Worm (Caenorhabditis elegans) whole organism, L1 larva: Measurements from ENCODE around the gene oig-8.

Experiments used
- C04F5.9 ChIP-seq: sonication (generic microtip); optimal IDR thresholded peaks from 2 replicates; lab custom pipeline; 2016; ENCODE audit warnings: missing genetic modification characterization, missing compliant biosample characterization
- C16A3.4 ChIP-seq: fragments of 150-350 bp; optimal IDR thresholded peaks from 2 replicates; lab custom pipeline; 2014; ENCODE audit warnings: missing biosample characterization, missing genetic modification characterization
- F16B12.6 ChIP-seq: fragments of 150-350 bp; optimal IDR thresholded peaks from 2 replicates; lab custom pipeline; 2014; ENCODE audit warnings: missing biosample characterization, missing genetic modification characterization
- Y116A8C.19 ChIP-seq: sonication (generic microtip); optimal IDR thresholded peaks from 2 replicates; lab custom pipeline; 2016; ENCODE audit warnings: missing compliant biosample characterization, missing genetic modification characterization, borderline replicate concordance
- aha-1 ChIP-seq: fragments of 150-350 bp; optimal IDR thresholded peaks from 2 replicates; lab custom pipeline; 2014; ENCODE audit warnings: missing biosample characterization, missing genetic modification characterization
- alr-1 ChIP-seq: fragments of 200-800 bp; sonication (Bioruptor generic); optimal IDR thresholded peaks from 2 replicates; lab custom pipeline; 2018; ENCODE audit warnings: borderline replicate concordance, mild to moderate bottlenecking, missing genetic modification characterization, missing compliant biosample characterization
- ama-1 ChIP-seq: fragments of 150-350 bp; optimal IDR thresholded peaks from 2 replicates; lab custom pipeline; 2014
- blmp-1 ChIP-seq: fragments of 150-350 bp; optimal IDR thresholded peaks from 2 replicates; lab custom pipeline; 2014; ENCODE audit warnings: missing biosample characterization, missing genetic modification characterization
- ceh-82 ChIP-seq, 3 experiments: fragments of 150-350 bp in 1 of 3; sonication (generic microtip) in 2 of 3; optimal IDR thresholded peaks; 2 replicates each; lab custom pipeline; 2014 to 2017; ENCODE audit warnings: missing biosample characterization in 3 of 3, missing genetic modification characterization in 3 of 3
- dpl-1 ChIP-seq, 3 experiments: fragments of 150-350 bp in 2 of 3; sonication (generic microtip) in 1 of 3; optimal IDR thresholded peaks; 2 replicates each; lab custom pipeline; 2014 to 2017; ENCODE audit warnings: missing biosample characterization in 3 of 3, missing genetic modification characterization in 3 of 3, missing genetic modification reagents in 3 of 3
- efl-1 ChIP-seq, 4 experiments: fragments of 150-350 bp; optimal IDR thresholded peaks in 3 of 4; peaks in 1 of 4; 1 replicate in 1 of 4; 2 replicates in 3 of 4; lab custom pipeline; 2014; ENCODE audit warnings: missing biosample characterization in 2 of 4, missing genetic modification characterization in 2 of 4, missing genetic modification reagents in 2 of 4
- efl-3 ChIP-seq: fragments of 200-800 bp; sonication (Bioruptor generic); optimal IDR thresholded peaks from 2 replicates; lab custom pipeline; 2018; ENCODE audit warnings: mild to moderate bottlenecking, missing genetic modification characterization, missing compliant biosample characterization
- egl-13 ChIP-seq: sonication (generic microtip); optimal IDR thresholded peaks from 2 replicates; lab custom pipeline; 2016; ENCODE audit warnings: missing genotype, missing genetic modification reagents, missing genetic modification characterization, missing compliant biosample characterization
- elt-2 ChIP-seq: sonication (generic microtip); optimal IDR thresholded peaks from 2 replicates; lab custom pipeline; 2016; ENCODE audit warnings: missing genetic modification characterization, mild to moderate bottlenecking, inconsistent platforms, missing compliant biosample characterization, missing genetic modification reagents
- elt-3 ChIP-seq, 6 experiments: fragments of 150-350 bp in 1 of 6; sonication (generic microtip); optimal IDR thresholded peaks; 2 replicates each; lab custom pipeline; 2017 to 2018; ENCODE audit warnings: missing biosample characterization in 6 of 6, missing genetic modification characterization in 6 of 6, inconsistent platforms in 1 of 6
- ets-5 ChIP-seq: fragments of 200-800 bp; sonication (Bioruptor generic); IDR thresholded peaks from 2 replicates; pipeline ENCODE4 v1.3.6; 2022; ENCODE audit warnings: missing genetic modification characterization, missing compliant biosample characterization
- fos-1 ChIP-seq: fragments of 150-350 bp; optimal IDR thresholded peaks from 2 replicates; lab custom pipeline; 2014; ENCODE audit warnings: missing biosample characterization, missing genetic modification characterization
- grh-1 ChIP-seq: fragments of 200-800 bp; sonication (Bioruptor generic); IDR thresholded peaks from 2 replicates; pipeline ENCODE4 v1.3.6; 2022; ENCODE audit warnings: missing genetic modification reagents, missing genetic modification characterization, missing compliant biosample characterization
- hlh-4 ChIP-seq: sonication (generic microtip); optimal IDR thresholded peaks from 2 replicates; lab custom pipeline; 2016; ENCODE audit warnings: mild to moderate bottlenecking, missing genetic modification characterization, missing compliant biosample characterization
- isw-1 ChIP-seq: fragments of 200-800 bp; sonication (Bioruptor generic); IDR thresholded peaks from 2 replicates; pipeline ENCODE4 v1.3.6; 2022; ENCODE audit warnings: missing genetic modification characterization, missing compliant biosample characterization
- lin-13 ChIP-seq: fragments of 150-350 bp; optimal IDR thresholded peaks from 2 replicates; lab custom pipeline; 2014; ENCODE audit warnings: missing biosample characterization, missing genetic modification reagents, missing genetic modification characterization
- lin-14 ChIP-seq: fragments of 200-800 bp; sonication (Bioruptor generic); optimal IDR thresholded peaks from 2 replicates; lab custom pipeline; 2018; ENCODE audit warnings: mild to moderate bottlenecking, missing genetic modification characterization, moderate library complexity, missing compliant biosample characterization
- lin-35 ChIP-seq, 2 experiments: fragments of 150-350 bp; optimal IDR thresholded peaks; 2 replicates each; lab custom pipeline; 2014; ENCODE audit warnings: missing biosample characterization in 2 of 2, missing genetic modification characterization in 2 of 2, missing genetic modification reagents in 2 of 2
- lir-3 ChIP-seq: sonication (generic microtip); optimal IDR thresholded peaks from 2 replicates; lab custom pipeline; 2016; ENCODE audit warnings: mild to moderate bottlenecking, missing genetic modification characterization, moderate library complexity, missing compliant biosample characterization; ENCODE audit not compliant: poor library complexity
- lsy-2 ChIP-seq, 2 experiments: fragments of 150-350 bp; optimal IDR thresholded peaks; 2 replicates each; lab custom pipeline; 2014; ENCODE audit warnings: missing biosample characterization in 2 of 2, missing genetic modification characterization in 2 of 2
- mdl-1 ChIP-seq, 2 experiments: fragments of 150-350 bp; optimal IDR thresholded peaks; 2 replicates each; lab custom pipeline; 2014 to 2017; ENCODE audit warnings: missing biosample characterization in 2 of 2, missing genetic modification characterization in 2 of 2, inconsistent platforms in 1 of 2
- mef-2 ChIP-seq: fragments of 150-350 bp; optimal IDR thresholded peaks from 2 replicates; lab custom pipeline; 2014; ENCODE audit warnings: missing biosample characterization, missing genetic modification characterization
- mep-1 ChIP-seq: fragments of 150-350 bp; optimal IDR thresholded peaks from 2 replicates; lab custom pipeline; 2014; ENCODE audit warnings: missing biosample characterization, missing genetic modification characterization
- nhr-12 ChIP-seq: sonication (generic microtip); optimal IDR thresholded peaks from 2 replicates; lab custom pipeline; 2017; ENCODE audit warnings: missing biosample characterization, missing genetic modification characterization
- nhr-19 ChIP-seq: fragments of 200-800 bp; sonication (Bioruptor generic); conservative IDR thresholded peaks from 2 replicates; pipeline ENCODE4 v1.3.6; 2022; ENCODE audit warnings: missing genetic modification characterization, missing compliant biosample characterization
- nhr-28 ChIP-seq: fragments of 150-350 bp; optimal IDR thresholded peaks from 2 replicates; lab custom pipeline; 2014; ENCODE audit warnings: missing biosample characterization, missing genetic modification characterization
- nhr-47 ChIP-seq: sonication (generic microtip); optimal IDR thresholded peaks from 2 replicates; lab custom pipeline; 2016; ENCODE audit warnings: mild to moderate bottlenecking, missing genetic modification characterization, moderate library complexity, missing compliant biosample characterization
- nhr-71 ChIP-seq: sonication (generic microtip); optimal IDR thresholded peaks from 2 replicates; lab custom pipeline; 2016; ENCODE audit warnings: mild to moderate bottlenecking, missing genetic modification characterization, moderate library complexity, missing compliant biosample characterization
- nhr-76 ChIP-seq: sonication (generic microtip); optimal IDR thresholded peaks from 2 replicates; lab custom pipeline; 2017; ENCODE audit warnings: missing biosample characterization, missing genetic modification characterization
- nhr-84 ChIP-seq: sonication (generic microtip); optimal IDR thresholded peaks from 2 replicates; lab custom pipeline; 2017; ENCODE audit warnings: missing biosample characterization, missing genetic modification characterization
- pag-3 ChIP-seq: sonication (generic microtip); optimal IDR thresholded peaks from 2 replicates; lab custom pipeline; 2017; ENCODE audit warnings: missing genetic modification characterization, mild to moderate bottlenecking, missing compliant biosample characterization, antibody characterized with exemption, borderline replicate concordance; ENCODE audit not compliant: insufficient read depth
- pax-3 ChIP-seq: fragments of 200-800 bp; sonication (Bioruptor generic); optimal IDR thresholded peaks from 2 replicates; lab custom pipeline; 2018; ENCODE audit warnings: mild to moderate bottlenecking, missing genetic modification characterization, moderate library complexity, missing compliant biosample characterization
- rnt-1 ChIP-seq: sonication (generic microtip); optimal IDR thresholded peaks from 2 replicates; lab custom pipeline; 2016; ENCODE audit warnings: mild to moderate bottlenecking, missing genetic modification characterization, moderate library complexity, missing compliant biosample characterization
- snpc-4 ChIP-seq: fragments of 150-350 bp; optimal IDR thresholded peaks from 2 replicates; lab custom pipeline; 2014; ENCODE audit warnings: missing biosample characterization, missing genetic modification characterization
- sptf-1 ChIP-seq: fragments of 150-350 bp; optimal IDR thresholded peaks from 2 replicates; lab custom pipeline; 2014; ENCODE audit warnings: missing biosample characterization, missing genetic modification characterization
- sup-37 ChIP-seq: fragments of 200-800 bp; sonication (Bioruptor generic); optimal IDR thresholded peaks from 2 replicates; lab custom pipeline; 2018; ENCODE audit warnings: mild to moderate bottlenecking, missing genetic modification characterization, missing compliant biosample characterization
- tbx-2 ChIP-seq: sonication (generic microtip); optimal IDR thresholded peaks from 2 replicates; lab custom pipeline; 2016; ENCODE audit warnings: missing genetic modification characterization, missing compliant biosample characterization
- unc-130 ChIP-seq: fragments of 150-350 bp; optimal IDR thresholded peaks from 2 replicates; lab custom pipeline; 2017; ENCODE audit warnings: missing biosample characterization, missing genetic modification characterization, inconsistent platforms
- unc-62 ChIP-seq: fragments of 150-350 bp; optimal IDR thresholded peaks from 2 replicates; lab custom pipeline; 2014; ENCODE audit warnings: missing biosample characterization, missing genetic modification reagents, missing genetic modification characterization
- unc-86 ChIP-seq: sonication (generic microtip); optimal IDR thresholded peaks from 2 replicates; lab custom pipeline; 2016; ENCODE audit warnings: missing genetic modification characterization, missing compliant biosample characterization
- unc-98 ChIP-seq: fragments of 200-800 bp; sonication (Bioruptor generic); IDR thresholded peaks from 2 replicates; pipeline ENCODE4 v1.3.6; 2022; ENCODE audit warnings: missing genetic modification characterization, missing compliant biosample characterization
- vab-15 ChIP-seq: sonication (generic microtip); optimal IDR thresholded peaks from 2 replicates; lab custom pipeline; 2017; ENCODE audit warnings: missing genotype, mild to moderate bottlenecking, missing genetic modification characterization, missing compliant biosample characterization
- xbp-1 ChIP-seq: sonication (generic microtip); optimal IDR thresholded peaks from 2 replicates; lab custom pipeline; 2016; ENCODE audit warnings: missing genetic modification characterization, missing compliant biosample characterization
- zip-4 ChIP-seq: fragments of 200-800 bp; sonication (Bioruptor generic); optimal IDR thresholded peaks from 2 replicates; lab custom pipeline; 2018; ENCODE audit warnings: mild to moderate bottlenecking, missing genetic modification characterization, moderate library complexity, missing compliant biosample characterization

The oig-8 gene

DNA sequence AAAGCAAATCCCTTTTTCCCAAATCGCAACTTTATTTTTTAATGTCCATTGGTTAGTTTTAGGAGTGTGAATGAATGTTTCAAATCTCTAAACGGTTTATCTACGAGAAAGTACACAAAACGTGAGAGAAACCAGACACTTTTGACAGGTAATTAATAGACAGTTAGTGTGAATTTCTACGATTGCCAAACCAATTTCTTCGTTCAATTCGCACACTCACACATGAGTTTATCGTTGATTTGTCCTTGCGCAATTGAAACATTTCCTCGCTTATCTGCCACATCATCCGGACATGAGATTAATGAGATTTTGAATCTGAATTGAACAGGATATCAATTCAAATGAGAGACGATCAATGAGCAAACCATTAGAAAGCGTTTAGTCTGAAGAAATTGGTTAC is 38.7 kb downstream of the oig-8 start (continued):
- TF ChIP-seq Y116A8C.19, result no peak
- TF ChIP-seq ama-1, result no peak
- TF ChIP-seq lin-13 (GFP tag; lab: Kevin White, UChicago), result no peak
- TF ChIP-seq mef-2 (tag; lab: Kevin White, UChicago), result no peak
- no peak for TF ChIP-seq elt-2 (tag; lab: Kevin White, UChicago)
- TF ChIP-seq nhr-47 (tag; lab: Kevin White, UChicago), result no peak
- TF ChIP-seq egl-13 (tag; lab: Kevin White, UChicago), result no peak
- TF ChIP-seq efl-1 (optimal IDR thresholded peaks at IDR 0.05; lab: Kevin White, UChicago), result no peak
- no peak for TF ChIP-seq efl-1 (GFP tag; optimal IDR thresholded peaks at IDR 0.05 in 1 of 2; lab: Kevin White, UChicago)
- TF ChIP-seq nhr-28, result no peak
- TF ChIP-seq mep-1 (tag; lab: Kevin White, UChicago), result peak; percentile 66
- no peak for TF ChIP-seq nhr-84 (tag; lab: Kevin White, UChicago)
- no peak for TF ChIP-seq unc-86 (tag; lab: Kevin White, UChicago)
- TF ChIP-seq mdl-1 (tag; optimal IDR thresholded peaks at IDR 0.05; lab: Kevin White, UChicago), result no peak
- no peak for TF ChIP-seq vab-15 (tag; lab: Kevin White, UChicago)
- peak; percentile 4 for TF ChIP-seq C16A3.4 (tag; lab: Kevin White, UChicago)
- TF ChIP-seq rnt-1, result no peak
- no peak for TF ChIP-seq pag-3 (tag; lab: Kevin White, UChicago)
- TF ChIP-seq efl-3 (GFP tag; lab: Kevin White, UChicago), result no peak
- TF ChIP-seq sptf-1 (tag; lab: Kevin White, UChicago), result no peak
- no peak for TF ChIP-seq lir-3 (tag; lab: Kevin White, UChicago)
- TF ChIP-seq nhr-19, result no peak
- TF ChIP-seq ets-5 (GFP tag; lab: Robert Waterston, UW), result no peak
- TF ChIP-seq nhr-76 (tag; lab: Kevin White, UChicago), result no peak
- TF ChIP-seq ceh-82 (tag; optimal IDR thresholded peaks at IDR 0.05; lab: Kevin White, UChicago), result no peak
- TF ChIP-seq elt-3 (tag; optimal IDR thresholded peaks at IDR 0.05; lab: Kevin White, UChicago), result peak in 3 of 6 experiments; percentile 13 to 48 (median 25)
- no peak for TF ChIP-seq isw-1 (GFP tag; lab: Robert Waterston, UW)
- peak; percentile 54 for TF ChIP-seq blmp-1 (tag; lab: Kevin White, UChicago)
- TF ChIP-seq nhr-12 (tag; lab: Kevin White, UChicago), result no peak
- no peak for TF ChIP-seq zip-4 (GFP tag; lab: Kevin White, UChicago)
- TF ChIP-seq C04F5.9 (tag; lab: Kevin White, UChicago), result no peak
- TF ChIP-seq unc-130 (tag; lab: Kevin White, UChicago), result no peak
- TF ChIP-seq aha-1, result no peak
- no peak for TF ChIP-seq pax-3 (tag; lab: Kevin White, UChicago)
- TF ChIP-seq grh-1 (GFP tag; lab: Robert Waterston, UW), result no peak
- TF ChIP-seq F16B12.6 (tag; lab: Kevin White, UChicago), result no peak
- TF ChIP-seq dpl-1 (GFP tag; optimal IDR thresholded peaks at IDR 0.05; lab: Kevin White, UChicago), result no peak
- TF ChIP-seq lsy-2 (tag; optimal IDR thresholded peaks at IDR 0.05; lab: Kevin White, UChicago), result peak; percentile 0 to 31
- TF ChIP-seq unc-62 (GFP tag; lab: Kevin White, UChicago), result no peak
- no peak for TF ChIP-seq hlh-4 (tag; lab: Kevin White, UChicago)
- TF ChIP-seq xbp-1 (tag; lab: Kevin White, UChicago), result no peak
- TF ChIP-seq fos-1, result no peak

DNA sequence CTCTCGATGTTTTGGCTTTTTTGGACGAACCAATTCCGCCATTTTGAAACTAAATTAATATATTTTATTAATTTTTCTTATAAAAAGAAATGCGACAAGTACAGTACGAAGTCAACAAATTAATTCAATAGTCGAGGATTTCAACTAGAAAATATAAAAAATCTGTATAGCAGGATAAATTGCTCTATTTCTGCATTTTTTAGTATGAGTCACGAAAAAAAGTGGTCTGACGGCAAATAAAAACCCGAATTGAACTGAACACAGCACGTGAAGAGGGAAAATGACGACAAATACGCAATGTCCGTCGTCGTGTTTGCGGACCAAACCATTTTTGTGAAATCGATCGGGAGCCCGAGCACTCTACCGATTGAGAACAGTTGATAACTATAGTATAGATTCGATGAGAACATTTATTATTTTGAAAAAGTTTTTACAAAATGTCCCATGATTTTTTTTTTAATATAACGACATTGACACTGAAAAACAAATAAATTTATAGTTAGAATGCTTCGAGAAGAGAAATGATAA is 39.5 kb downstream of the oig-8 start, which contains the start of gene epg-5:
Gene epg-5 (minus strand): TSS at position 51 of the 528 bp plus-strand sequence.
- peak; percentile 8 for TF ChIP-seq nhr-47 (tag; lab: Kevin White, UChicago)
- no peak for TF ChIP-seq snpc-4 (tag; lab: Kevin White, UChicago)
- TF ChIP-seq C04F5.9 (tag; lab: Kevin White, UChicago), result no peak
- no peak for TF ChIP-seq unc-86 (tag; lab: Kevin White, UChicago)
- no peak for TF ChIP-seq alr-1 (tag; lab: Kevin White, UChicago)
- TF ChIP-seq unc-98 (GFP tag; lab: Robert Waterston, UW), result no peak
- TF ChIP-seq xbp-1 (tag; lab: Kevin White, UChicago), result no peak
- TF ChIP-seq sup-37, result no peak
- peak in 1 of 3 experiments; percentile 14 for TF ChIP-seq ceh-82 (tag; optimal IDR thresholded peaks at IDR 0.05; lab: Kevin White, UChicago)
- TF ChIP-seq nhr-84 (tag; lab: Kevin White, UChicago), result no peak
- TF ChIP-seq tbx-2, result peak; percentile 8
- TF ChIP-seq dpl-1 (GFP tag; optimal IDR thresholded peaks at IDR 0.05; lab: Kevin White, UChicago), result peak in 2 of 3 experiments; percentile 46 to 54
- TF ChIP-seq F16B12.6 (tag; lab: Kevin White, UChicago), result peak; percentile 89
- TF ChIP-seq nhr-71 (tag; lab: Kevin White, UChicago), result peak; percentile 38
- peak; percentile 42 to 54 for TF ChIP-seq efl-1 (optimal IDR thresholded peaks at IDR 0.05; lab: Kevin White, UChicago)
- TF ChIP-seq efl-1 (GFP tag; optimal IDR thresholded peaks at IDR 0.05 in 1 of 2; lab: Kevin White, UChicago), result peak; percentile 53 to 80
- TF ChIP-seq nhr-19, result no peak
- no peak for TF ChIP-seq grh-1 (GFP tag; lab: Robert Waterston, UW)
- TF ChIP-seq lin-14, result peak; percentile 60
- TF ChIP-seq isw-1 (GFP tag; lab: Robert Waterston, UW), result no peak
- TF ChIP-seq nhr-28, result no peak
- TF ChIP-seq Y116A8C.19, result no peak
- peak; percentile 57 to 60 for TF ChIP-seq lin-35 (GFP tag; optimal IDR thresholded peaks at IDR 0.05; lab: Kevin White, UChicago)
